Fruit fly (Drosophila melanogaster): ENCODE results near the gene CG6418.

CG6418 gene

DNA sequence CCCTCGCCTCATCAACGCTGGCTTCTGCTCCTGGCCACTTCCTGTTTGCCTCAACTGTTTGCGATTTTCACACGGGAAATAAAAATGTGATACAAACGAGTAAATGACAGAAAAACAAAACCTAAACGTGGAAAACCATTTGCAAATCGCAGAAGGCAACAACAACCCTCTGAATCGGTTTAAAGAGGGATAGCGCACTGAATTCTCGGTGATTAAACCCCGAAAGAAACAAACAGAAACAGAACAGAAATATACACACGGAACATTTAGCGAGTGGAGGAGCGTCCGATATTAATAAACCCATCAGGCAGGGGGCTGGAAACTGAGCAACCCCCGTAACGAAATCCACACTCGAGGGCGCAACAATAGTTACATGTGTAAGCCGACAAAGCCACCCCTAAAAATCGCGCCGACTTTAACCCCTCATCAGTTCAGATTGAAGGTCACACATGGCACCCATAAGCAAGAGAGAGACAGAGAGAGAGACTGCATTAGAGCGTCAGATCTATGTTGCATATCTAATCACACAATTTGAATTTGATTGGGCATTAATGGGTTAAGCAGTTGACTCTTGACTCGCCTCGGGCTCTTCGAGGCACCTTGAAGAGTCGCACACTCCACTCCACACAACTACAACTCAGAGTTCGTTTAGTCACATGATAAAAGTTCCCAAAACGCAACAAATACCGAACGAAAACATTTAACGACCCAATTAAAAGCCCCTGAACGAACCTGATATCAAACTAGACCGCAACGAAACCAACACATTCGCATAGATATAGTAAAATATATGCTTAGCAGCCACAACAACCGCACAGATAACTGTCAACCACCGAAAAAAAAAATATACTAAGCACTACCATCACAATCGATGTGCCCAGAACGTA lies 16.9 kb downstream of the CG6418 start (continued):
- peak in 1 of 2 experiments; percentile 54 for TF ChIP-seq Hr78 (GFP tag; optimal IDR thresholded peaks at IDR 0.05)
- peak; percentile 10 for TF ChIP-seq gem (tag; optimal IDR thresholded peaks at IDR 0.05)
- no peak for TF ChIP-seq luna (GFP tag; optimal IDR thresholded peaks at IDR 0.05)
- no peak for TF ChIP-seq Sox100B (GFP tag; optimal IDR thresholded peaks at IDR 0.05)
- no peak for TF ChIP-seq Rx (GFP tag; IDR thresholded peaks at IDR 0.05)
- TF ChIP-seq vnd (GFP tag; IDR thresholded peaks at IDR 0.05; ENCODE audit: partially characterized antibody) = 0 out of 3 replicates have a peak, but pooled peaks have one; percentile 22
- no peak for TF ChIP-seq slou (GFP tag; optimal IDR thresholded peaks at IDR 0.05)
- TF ChIP-seq amos (GFP tag; IDR thresholded peaks at IDR 0.05; ENCODE audit: partially characterized antibody) = no peak
- TF ChIP-seq cwo (GFP tag; optimal IDR thresholded peaks at IDR 0.05) = peak; percentile 33
- TF ChIP-seq Side (GFP tag; optimal IDR thresholded peaks at IDR 0.05) = no peak
- no peak for TF ChIP-seq Dip2 (GFP tag; IDR thresholded peaks at IDR 0.05)
- no peak for TF ChIP-seq Tbp (GFP tag; optimal IDR thresholded peaks at IDR 0.05)
- 0 out of 3 replicates have a peak, but pooled peaks have one; percentile 43 for TF ChIP-seq zfh1 (GFP tag; IDR thresholded peaks at IDR 0.05)
- no peak for TF ChIP-seq dimm (GFP tag; IDR thresholded peaks at IDR 0.05)
- TF ChIP-seq CG8924 (tag; optimal IDR thresholded peaks at IDR 0.05) = no peak
- TF ChIP-seq CG32772 (GFP tag; IDR thresholded peaks at IDR 0.05) = 0 out of 2 replicates have a peak, but pooled peaks have one; percentile 28
- TF ChIP-seq tgo (GFP tag; IDR thresholded peaks at IDR 0.05) = peak; percentile 17; the same call in 2 of the 3 replicates
- TF ChIP-seq B-H1 (GFP tag; IDR thresholded peaks at IDR 0.05) = no peak
- TF ChIP-seq CG5953 (GFP tag; IDR thresholded peaks at IDR 0.05) = no peak
- no peak for TF ChIP-seq Elba2 (GFP tag; optimal IDR thresholded peaks at IDR 0.05)
- no peak for TF ChIP-seq lab (GFP tag; optimal IDR thresholded peaks at IDR 0.05)
- no peak for TF ChIP-seq fd3F (GFP tag; optimal IDR thresholded peaks at IDR 0.05)
- TF ChIP-seq CG14014 (GFP tag; IDR thresholded peaks at IDR 0.05) = 0 out of 2 replicates have a peak, but pooled peaks have one; percentile 12
- TF ChIP-seq Eip74EF (GFP tag; optimal IDR thresholded peaks at IDR 0.05) = no peak
- no peak for TF ChIP-seq CG31224 (GFP tag; IDR thresholded peaks at IDR 0.05)
- peak; percentile 1 for TF ChIP-seq CG2678 (tag; optimal IDR thresholded peaks at IDR 0.05)
- peak; percentile 4 for TF ChIP-seq tup (GFP tag; optimal IDR thresholded peaks at IDR 0.05)
- TF ChIP-seq Sin3A (optimal IDR thresholded peaks at IDR 0.05) = no peak
- no peak for TF ChIP-seq dan (GFP tag; IDR thresholded peaks at IDR 0.05)
- TF ChIP-seq toy (GFP tag; IDR thresholded peaks at IDR 0.05) = no peak
- TF ChIP-seq Blimp-1 (GFP tag; optimal IDR thresholded peaks at IDR 0.05) = no peak
- peak; percentile 20; the same call in 1 of the 2 replicates for TF ChIP-seq lmd (GFP tag; IDR thresholded peaks at IDR 0.05)
- no peak for TF ChIP-seq unc-4 (GFP tag; IDR thresholded peaks at IDR 0.05; ENCODE audit: partially characterized antibody)
- no peak for TF ChIP-seq odd (GFP tag; optimal IDR thresholded peaks at IDR 0.05)
- TF ChIP-seq CG18476 (GFP tag; optimal IDR thresholded peaks at IDR 0.05) = no peak
- no peak for TF ChIP-seq sr (GFP tag; IDR thresholded peaks at IDR 0.05)
- peak; percentile 93 for TF ChIP-seq CG11696 (GFP tag; IDR thresholded peaks at IDR 0.05)
- no peak for TF ChIP-seq Hr3 (GFP tag; optimal IDR thresholded peaks at IDR 0.05)
- peak; percentile 36 for TF ChIP-seq abd-A (tag; optimal IDR thresholded peaks at IDR 0.05)
- no peak for TF ChIP-seq CG14965 (GFP tag; optimal IDR thresholded peaks at IDR 0.05; ENCODE audit: borderline replicate concordance)
- TF ChIP-seq CG31388 (GFP tag; optimal IDR thresholded peaks at IDR 0.05) = no peak
- no peak for TF ChIP-seq Asciz (GFP tag; optimal IDR thresholded peaks at IDR 0.05)
- 0 out of 3 replicates have a peak, but pooled peaks have one; percentile 13 for TF ChIP-seq CG11695 (GFP tag; IDR thresholded peaks at IDR 0.05)
- peak; percentile 50; the same call in 2 of the 3 replicates for TF ChIP-seq CG2199 (GFP tag; IDR thresholded peaks at IDR 0.05)
- TF ChIP-seq Myb (GFP tag; optimal IDR thresholded peaks at IDR 0.05) = no peak
- TF ChIP-seq chif (GFP tag; optimal IDR thresholded peaks at IDR 0.05) = no peak
- TF ChIP-seq Dbx (GFP tag; IDR thresholded peaks at IDR 0.05) = peak; percentile 31; the same call in 2 of the 3 replicates
- no peak for TF ChIP-seq CG6683 (GFP tag; optimal IDR thresholded peaks at IDR 0.05)
